Fruit fly (Drosophila melanogaster): ENCODE measurements around the gene prage.

DNA sequence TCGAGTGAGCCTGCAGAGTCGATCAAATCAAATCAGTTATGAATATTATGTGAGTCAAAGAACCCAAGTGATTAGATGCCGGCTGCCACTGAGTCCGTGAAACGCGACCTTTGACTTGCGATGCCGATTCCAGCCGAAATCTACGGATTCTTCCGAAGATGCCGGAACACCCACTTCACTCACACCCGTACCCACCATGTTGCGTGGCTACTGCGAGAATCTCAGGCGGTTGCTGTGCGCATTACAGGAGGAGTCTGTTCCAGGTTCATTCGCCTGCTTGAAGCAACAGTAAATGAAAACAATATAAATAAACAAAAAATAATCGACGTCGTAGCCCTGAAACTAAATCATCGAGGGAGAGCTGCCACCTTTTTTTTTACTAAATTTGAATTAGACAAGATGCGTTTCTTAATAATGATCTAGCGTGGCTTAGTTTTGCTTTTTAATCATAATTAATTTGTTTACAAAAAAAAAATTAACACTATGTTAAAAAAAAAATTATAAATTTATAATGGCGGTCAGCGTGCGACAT, 128.2 kb downstream of the prage start, which contains the start of gene Ldaf1:
- TF ChIP-seq psq (optimal IDR thresholded peaks at IDR 0.05) (no peak), Myc (optimal IDR thresholded peaks at IDR 0.05) (no peak), h (optimal IDR thresholded peaks at IDR 0.05) (no peak), Sin3A (optimal IDR thresholded peaks at IDR 0.05) (no peak)
